Worm (Caenorhabditis elegans) whole organism, L2 larva: Measurements from ENCODE around the gene col-171.
"Not testable (repeated sequence)": the region's sequence is repeated elsewhere in the genome, so short reads cannot be mapped to it uniquely, and the experiment has no call there.

Experiments
- ZK546.5 ChIP-seq: sonication (generic microtip); optimal IDR thresholded peaks from 2 replicates; lab custom pipeline; 2017; ENCODE audit warnings: missing biosample characterization, missing genetic modification characterization
- ama-1 ChIP-seq: fragments of 150-350 bp; optimal IDR thresholded peaks from 2 replicates; lab custom pipeline; 2018; ENCODE audit warnings: inconsistent platforms
- blmp-1 ChIP-seq: sonication (generic microtip); optimal IDR thresholded peaks from 2 replicates; lab custom pipeline; 2017; ENCODE audit warnings: missing genetic modification characterization, mild to moderate bottlenecking, missing compliant biosample characterization, antibody characterized with exemption, moderate library complexity; ENCODE audit not compliant: insufficient read depth
- elt-1 ChIP-seq: fragments of 150-350 bp; optimal IDR thresholded peaks from 2 replicates; lab custom pipeline; 2014; ENCODE audit warnings: missing biosample characterization, missing genetic modification characterization
- elt-3 ChIP-seq: sonication (generic microtip); optimal IDR thresholded peaks from 2 replicates; lab custom pipeline; 2017; ENCODE audit warnings: missing biosample characterization, missing genetic modification characterization
- lsy-2 ChIP-seq, 2 experiments: fragments of 150-350 bp in 1 of 2; sonication (generic microtip) in 1 of 2; optimal IDR thresholded peaks; 2 replicates each; lab custom pipeline; 2014 to 2017; ENCODE audit warnings: missing biosample characterization in 2 of 2, missing genetic modification characterization in 2 of 2
- nhr-11 ChIP-seq: fragments of 150-350 bp; optimal IDR thresholded peaks from 2 replicates; lab custom pipeline; 2014; ENCODE audit warnings: missing biosample characterization, missing genetic modification characterization
- nhr-237 ChIP-seq: fragments of 150-350 bp; optimal IDR thresholded peaks from 2 replicates; lab custom pipeline; 2014; ENCODE audit warnings: missing biosample characterization, missing genetic modification characterization
- nhr-6 ChIP-seq: fragments of 150-350 bp; optimal IDR thresholded peaks from 2 replicates; lab custom pipeline; 2014; ENCODE audit warnings: missing biosample characterization, missing genetic modification characterization
- unc-62 ChIP-seq: fragments of 150-350 bp; optimal IDR thresholded peaks from 2 replicates; lab custom pipeline; 2014; ENCODE audit warnings: missing biosample characterization, missing genetic modification reagents, missing genetic modification characterization
- zag-1 ChIP-seq: fragments of 150-350 bp; optimal IDR thresholded peaks from 2 replicates; lab custom pipeline; 2014; ENCODE audit warnings: missing biosample characterization, missing genetic modification characterization
- ztf-1 ChIP-seq: fragments of 200-800 bp; sonication (Bioruptor generic); conservative IDR thresholded peaks from 2 replicates; pipeline ENCODE4 v1.3.6; 2022; ENCODE audit warnings: missing genetic modification characterization, missing compliant biosample characterization
- ztf-11 ChIP-seq: sonication (generic microtip); optimal IDR thresholded peaks from 2 replicates; lab custom pipeline; 2017; ENCODE audit warnings: missing biosample characterization, missing genetic modification characterization
- ztf-4 ChIP-seq: fragments of 150-350 bp; optimal IDR thresholded peaks from 2 replicates; lab custom pipeline; 2014; ENCODE audit warnings: missing biosample characterization, missing genetic modification characterization

DNA sequence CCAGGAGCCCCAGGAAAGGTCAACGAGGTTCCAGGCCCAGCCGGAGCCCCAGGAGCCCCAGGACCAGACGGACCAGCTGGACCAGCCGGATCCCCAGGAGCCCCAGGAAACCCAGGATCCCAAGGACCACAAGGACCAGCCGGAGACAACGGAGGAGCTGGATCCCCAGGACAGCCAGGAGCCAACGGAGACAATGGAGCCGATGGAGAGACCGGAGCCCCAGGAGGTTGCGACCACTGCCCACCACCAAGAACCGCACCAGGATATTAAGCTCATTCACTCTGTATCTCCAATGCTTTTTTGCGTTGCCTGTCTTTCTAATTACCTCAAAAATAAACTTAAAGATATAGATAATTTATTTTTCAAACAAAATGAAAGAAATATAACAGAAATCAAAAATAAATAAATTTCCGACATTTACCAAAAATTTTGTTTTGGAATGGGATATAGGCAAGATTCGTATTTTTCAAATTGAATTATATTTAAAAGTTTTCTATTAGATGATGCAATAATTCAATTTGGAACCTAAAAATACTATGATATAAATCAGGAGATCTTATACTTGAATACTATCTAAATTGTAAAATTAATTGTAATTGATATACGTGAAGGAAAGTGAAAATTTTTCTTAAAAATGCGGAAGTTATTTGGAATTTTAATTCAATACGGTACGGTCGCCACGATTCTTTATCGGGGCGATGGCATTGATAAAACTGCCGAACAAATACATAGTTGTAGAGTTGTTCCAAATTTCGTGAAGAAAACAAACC, 9.8 kb upstream of the col-171 start:
- not testable (repeated sequence) for TF ChIP-seq elt-1 (tag; lab: Kevin White, UChicago); ama-1 (lab: Kevin White, UChicago); nhr-11 (tag; lab: Kevin White, UChicago); lsy-2 (tag; optimal IDR thresholded peaks at IDR 0.05; lab: Kevin White, UChicago); elt-3 (tag; lab: Kevin White, UChicago); zag-1; unc-62 (GFP tag; lab: Kevin White, UChicago); ztf-4 (tag; lab: Kevin White, UChicago); ZK546.5 (tag; lab: Kevin White, UChicago); ztf-1 (GFP tag; lab: Robert Waterston, UW); nhr-6; ztf-11 (tag; lab: Kevin White, UChicago); nhr-237 (tag; lab: Kevin White, UChicago)
- peak; percentile 61 for TF ChIP-seq blmp-1 (tag; lab: Kevin White, UChicago)
